Fruit fly (Drosophila melanogaster) S2 (cell line): ENCODE measurements around the gene CRMP.

Experiments used
- CG8478 ChIP-seq: fragments of >200 bp; optimal IDR thresholded peaks from 2 replicates; lab custom pipeline; 2018
- CTCF ChIP-seq, 2 experiments: fragments of >200 bp; optimal IDR thresholded peaks; 2 replicates each; lab custom pipeline; 2018

DNA sequence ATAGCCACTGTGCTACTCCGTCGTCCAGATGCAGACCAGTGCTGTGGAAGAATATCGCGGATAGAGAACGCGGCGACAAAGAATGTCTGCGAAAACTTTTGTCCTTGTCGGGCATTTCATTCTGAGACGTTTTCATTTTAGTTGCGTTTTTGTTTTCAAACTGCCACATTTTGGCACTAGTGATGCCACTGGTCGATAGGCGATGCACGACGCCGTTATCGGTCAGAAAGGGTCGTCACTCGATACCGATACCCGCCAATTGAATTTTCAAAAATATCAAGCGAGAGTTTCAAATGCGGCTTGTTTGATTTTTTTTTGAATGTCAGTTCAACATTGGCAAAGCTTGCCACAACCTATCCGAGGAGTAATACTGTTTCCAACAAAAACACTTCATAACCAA, 20.5 kb upstream of the CRMP start:
- TF ChIP-seq CG8478 (lab: Kevin White, UChicago), result no peak
- peak; percentile 2 to 4 for TF ChIP-seq CTCF (optimal IDR thresholded peaks at IDR 0.05; lab: Kevin White, UChicago)
